Worm (Caenorhabditis elegans) whole organism, L3 larva: ENCODE results near the gene fbxa-78.

Source experiments
- R02D3.7 ChIP-seq: fragments of 150-350 bp; optimal IDR thresholded peaks from 2 replicates; lab custom pipeline; 2014; ENCODE audit warnings: missing biosample characterization, missing genetic modification characterization
- ZK546.5 ChIP-seq: sonication (generic microtip); optimal IDR thresholded peaks from 2 replicates; lab custom pipeline; 2017; ENCODE audit warnings: missing biosample characterization, missing genetic modification characterization
- aly-2 ChIP-seq: fragments of 150-350 bp; optimal IDR thresholded peaks from 2 replicates; lab custom pipeline; 2014; ENCODE audit warnings: missing biosample characterization, missing genetic modification characterization
- ama-1 ChIP-seq: fragments of 150-350 bp; optimal IDR thresholded peaks from 2 replicates; lab custom pipeline; 2018
- ceh-28 ChIP-seq: fragments of 150-350 bp; optimal IDR thresholded peaks from 2 replicates; lab custom pipeline; 2014; ENCODE audit warnings: missing biosample characterization, missing genetic modification reagents, missing genetic modification characterization
- ceh-9 ChIP-seq: sonication (generic microtip); optimal IDR thresholded peaks from 2 replicates; lab custom pipeline; 2018; ENCODE audit warnings: missing biosample characterization, missing genetic modification characterization
- daf-12 ChIP-seq: fragments of 150-350 bp; optimal IDR thresholded peaks from 2 replicates; lab custom pipeline; 2014; ENCODE audit warnings: missing biosample characterization, missing genetic modification reagents, missing genetic modification characterization
- egl-27 ChIP-seq: sonication (generic microtip); optimal IDR thresholded peaks from 4 replicates; lab custom pipeline; 2017; ENCODE audit warnings: missing biosample characterization, missing genetic modification reagents, missing genetic modification characterization
- egl-5 ChIP-seq: fragments of 150-350 bp; optimal IDR thresholded peaks from 2 replicates; lab custom pipeline; 2017; ENCODE audit warnings: missing biosample characterization, missing genetic modification reagents, missing genetic modification characterization, inconsistent platforms
- elt-2 ChIP-seq: sonication (generic microtip); optimal IDR thresholded peaks from 2 replicates; lab custom pipeline; 2016; ENCODE audit warnings: missing genetic modification reagents, mild to moderate bottlenecking, missing genetic modification characterization, missing compliant biosample characterization
- elt-3 ChIP-seq, 3 experiments: fragments of 150-350 bp in 1 of 3; sonication (generic microtip) in 2 of 3; optimal IDR thresholded peaks; 2 replicates in 2 of 3; 4 replicates in 1 of 3; lab custom pipeline; 2014 to 2017; ENCODE audit warnings: missing biosample characterization in 3 of 3, missing genetic modification characterization in 3 of 3
- fkh-10 ChIP-seq: sonication (generic microtip); optimal IDR thresholded peaks from 2 replicates; lab custom pipeline; 2017; ENCODE audit warnings: missing biosample characterization, missing genetic modification reagents, missing genetic modification characterization
- fkh-2 ChIP-seq: fragments of 150-350 bp; optimal IDR thresholded peaks from 2 replicates; lab custom pipeline; 2014; ENCODE audit warnings: missing biosample characterization, missing genetic modification reagents, missing genetic modification characterization
- fos-1 ChIP-seq: fragments of 150-350 bp; optimal IDR thresholded peaks from 2 replicates; lab custom pipeline; 2014; ENCODE audit warnings: missing biosample characterization, missing genetic modification characterization
- hmg-11 ChIP-seq: sonication (generic microtip); optimal IDR thresholded peaks from 2 replicates; lab custom pipeline; 2016; ENCODE audit warnings: missing genetic modification characterization, missing compliant biosample characterization
- jun-1 ChIP-seq: fragments of 150-350 bp; optimal IDR thresholded peaks from 2 replicates; lab custom pipeline; 2014; ENCODE audit warnings: missing biosample characterization, missing genetic modification reagents, missing genetic modification characterization
- lin-15B ChIP-seq: fragments of 150-350 bp; optimal IDR thresholded peaks from 2 replicates; lab custom pipeline; 2014; ENCODE audit warnings: missing biosample characterization, missing genetic modification characterization
- lin-39 ChIP-seq: fragments of 150-350 bp; optimal IDR thresholded peaks from 2 replicates; lab custom pipeline; 2018; ENCODE audit warnings: missing biosample characterization, missing genetic modification reagents, missing genetic modification characterization
- lsy-12 ChIP-seq: sonication (generic microtip); optimal IDR thresholded peaks from 2 replicates; lab custom pipeline; 2016; ENCODE audit warnings: mild to moderate bottlenecking, missing genetic modification characterization, missing compliant biosample characterization
- mdl-1 ChIP-seq: fragments of 150-350 bp; optimal IDR thresholded peaks from 2 replicates; lab custom pipeline; 2014; ENCODE audit warnings: missing biosample characterization, missing genetic modification characterization
- nfya-1 ChIP-seq: sonication (generic microtip); optimal IDR thresholded peaks from 2 replicates; lab custom pipeline; 2017; ENCODE audit warnings: missing genetic modification characterization, mild to moderate bottlenecking, missing compliant biosample characterization, antibody characterized with exemption, moderate library complexity; ENCODE audit not compliant: insufficient read depth
- nhr-11 ChIP-seq: fragments of 150-350 bp; optimal IDR thresholded peaks from 2 replicates; lab custom pipeline; 2014; ENCODE audit warnings: missing biosample characterization, missing genetic modification characterization
- nhr-23 ChIP-seq: fragments of 150-350 bp; optimal IDR thresholded peaks from 2 replicates; lab custom pipeline; 2014; ENCODE audit warnings: missing biosample characterization, missing genetic modification reagents, missing genetic modification characterization
- nhr-237 ChIP-seq: fragments of 150-350 bp; optimal IDR thresholded peaks from 2 replicates; lab custom pipeline; 2014; ENCODE audit warnings: missing biosample characterization, missing genetic modification characterization
- nhr-25 ChIP-seq: sonication (generic microtip); optimal IDR thresholded peaks from 2 replicates; lab custom pipeline; 2017; ENCODE audit warnings: missing biosample characterization, missing genetic modification characterization
- nhr-28 ChIP-seq: fragments of 150-350 bp; optimal IDR thresholded peaks from 2 replicates; lab custom pipeline; 2014; ENCODE audit warnings: missing biosample characterization, missing genetic modification characterization
- nhr-43 ChIP-seq: sonication (generic microtip); optimal IDR thresholded peaks from 2 replicates; lab custom pipeline; 2016; ENCODE audit warnings: mild to moderate bottlenecking, missing genetic modification characterization, missing compliant biosample characterization; ENCODE audit not compliant: poor library complexity, severe bottlenecking
- nhr-67 ChIP-seq: fragments of 150-350 bp; optimal IDR thresholded peaks from 2 replicates; lab custom pipeline; 2014; ENCODE audit warnings: missing biosample characterization, missing genetic modification characterization
- pha-4 ChIP-seq: fragments of 150-350 bp; optimal IDR thresholded peaks from 2 replicates; lab custom pipeline; 2014; ENCODE audit warnings: missing biosample characterization, missing genetic modification reagents, missing genetic modification characterization
- pqm-1 ChIP-seq: fragments of 150-350 bp; optimal IDR thresholded peaks from 2 replicates; lab custom pipeline; 2017; ENCODE audit warnings: missing biosample characterization, missing genetic modification characterization, inconsistent platforms
- snpc-4 ChIP-seq: fragments of 150-350 bp; optimal IDR thresholded peaks from 2 replicates; lab custom pipeline; 2014; ENCODE audit warnings: missing biosample characterization, missing genetic modification characterization
- tbx-2 ChIP-seq: sonication (generic microtip); optimal IDR thresholded peaks from 2 replicates; lab custom pipeline; 2016; ENCODE audit warnings: mild to moderate bottlenecking, missing genetic modification characterization, missing compliant biosample characterization
- unc-39 ChIP-seq: sonication (generic microtip); optimal IDR thresholded peaks from 4 replicates; lab custom pipeline; 2017; ENCODE audit warnings: missing biosample characterization, missing genetic modification characterization
- unc-62 ChIP-seq: fragments of 150-350 bp; sonication (generic microtip); optimal IDR thresholded peaks from 4 replicates; lab custom pipeline; 2014; ENCODE audit warnings: missing biosample characterization, missing genetic modification reagents, missing genetic modification characterization
- zag-1 ChIP-seq: fragments of 150-350 bp; optimal IDR thresholded peaks from 2 replicates; lab custom pipeline; 2014; ENCODE audit warnings: missing biosample characterization, missing genetic modification characterization
- ztf-11 ChIP-seq: fragments of 150-350 bp; optimal IDR thresholded peaks from 2 replicates; lab custom pipeline; 2014; ENCODE audit warnings: missing biosample characterization, missing genetic modification characterization
- ztf-4 ChIP-seq: fragments of 150-350 bp; optimal IDR thresholded peaks from 2 replicates; lab custom pipeline; 2014; ENCODE audit warnings: missing biosample characterization, missing genetic modification characterization

fbxa-78 gene

DNA sequence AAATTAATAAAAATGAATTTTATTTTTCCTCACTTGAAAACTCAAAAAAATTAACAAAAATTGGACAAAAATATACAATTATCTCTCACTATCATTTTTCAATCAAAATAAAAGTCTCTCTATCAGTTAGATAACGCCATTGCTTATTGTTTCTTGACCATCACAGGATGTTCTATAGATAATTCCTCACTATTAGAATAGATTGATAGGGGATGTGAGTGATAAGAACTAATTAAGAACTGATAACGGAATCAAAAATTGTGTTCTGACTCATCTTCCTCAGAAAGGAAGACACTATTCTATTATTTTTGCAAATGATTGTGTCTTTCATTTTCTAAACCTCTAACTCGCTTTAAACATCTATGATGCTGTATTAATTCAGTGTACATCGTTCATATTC lies 30.9 kb upstream of the fbxa-78 start:
- TF ChIP-seq ZK546.5 (tag; lab: Kevin White, UChicago) (no peak), nhr-237 (tag; lab: Kevin White, UChicago) (no peak), nhr-23 (no peak), nhr-28 (tag; lab: Kevin White, UChicago) (no peak), hmg-11 (tag; lab: Kevin White, UChicago) (no peak), elt-3 (tag; optimal IDR thresholded peaks at IDR 0.05; lab: Kevin White, UChicago) (peak in 1 of 3 experiments; percentile 51), ama-1 (lab: Kevin White, UChicago) (no peak), egl-27 (tag; lab: Kevin White, UChicago) (no peak), nhr-11 (tag; lab: Kevin White, UChicago) (no peak), elt-2 (tag; lab: Kevin White, UChicago) (peak; percentile 75), R02D3.7 (tag; lab: Kevin White, UChicago) (no peak), lsy-12 (tag; lab: Kevin White, UChicago) (no peak), mdl-1 (no peak), ztf-11 (tag; lab: Kevin White, UChicago) (no peak), ceh-28 (tag; lab: Kevin White, UChicago) (no peak), zag-1 (tag; lab: Kevin White, UChicago) (no peak), nhr-25 (tag; lab: Kevin White, UChicago) (no peak), fos-1 (no peak), unc-39 (no peak), daf-12 (no peak), ztf-4 (tag; lab: Kevin White, UChicago) (no peak), nhr-43 (tag; lab: Kevin White, UChicago) (no peak), fkh-10 (GFP tag; lab: Kevin White, UChicago) (no peak), lin-39 (tag; lab: Kevin White, UChicago) (no peak), ceh-9 (tag; lab: Kevin White, UChicago) (no peak), snpc-4 (tag; lab: Kevin White, UChicago) (no peak), tbx-2 (tag; lab: Kevin White, UChicago) (no peak), aly-2 (tag; lab: Kevin White, UChicago) (no peak), pqm-1 (peak; percentile 87), unc-62 (GFP tag; lab: Kevin White, UChicago) (no peak), jun-1 (tag; lab: Kevin White, UChicago) (peak; percentile 31)

- TF ChIP-seq pqm-1 (no peak), pha-4 (no peak), fos-1 (no peak), ceh-28 (tag; lab: Kevin White, UChicago) (no peak), jun-1 (tag; lab: Kevin White, UChicago) (no peak), elt-2 (tag; lab: Kevin White, UChicago) (no peak), nhr-23 (no peak), egl-5 (tag; lab: Kevin White, UChicago) (no peak), nhr-43 (tag; lab: Kevin White, UChicago) (no peak), fkh-2 (no peak), nhr-25 (tag; lab: Kevin White, UChicago) (no peak), zag-1 (tag; lab: Kevin White, UChicago) (no peak), nhr-67 (tag; lab: Kevin White, UChicago) (no peak), unc-62 (GFP tag; lab: Kevin White, UChicago) (no peak), lin-39 (tag; lab: Kevin White, UChicago) (no peak), ZK546.5 (tag; lab: Kevin White, UChicago) (no peak), nhr-11 (tag; lab: Kevin White, UChicago) (no peak)
Measured at ce11 chrIII:1288473-1289056, 30.3 kb upstream of the fbxa-78 start, which contains the start of gene fbxa-50. TSS of gene fbxa-50 (minus strand) at chrIII:1288523.

ce11 chrIII:1284584-1285046 lies 26.4 kb upstream of the fbxa-78 start, which contains the start of gene fbxa-37:
TSS of gene fbxa-37 (plus strand) at chrIII:1284996.
- TF ChIP-seq snpc-4 (tag; lab: Kevin White, UChicago): no peak
- no peak for TF ChIP-seq hmg-11 (tag; lab: Kevin White, UChicago)
- no peak for TF ChIP-seq lin-39 (tag; lab: Kevin White, UChicago)
- no peak for TF ChIP-seq ama-1 (lab: Kevin White, UChicago)
- TF ChIP-seq lin-15B (tag; lab: Kevin White, UChicago): no peak
- no peak for TF ChIP-seq daf-12
- TF ChIP-seq fkh-2: no peak
- no peak for TF ChIP-seq elt-2 (tag; lab: Kevin White, UChicago)
- no peak for TF ChIP-seq egl-5 (tag; lab: Kevin White, UChicago)
- TF ChIP-seq jun-1 (tag; lab: Kevin White, UChicago): no peak
- peak; percentile 92 for TF ChIP-seq pha-4
- TF ChIP-seq ceh-28 (tag; lab: Kevin White, UChicago): peak; percentile 74
- TF ChIP-seq ZK546.5 (tag; lab: Kevin White, UChicago): no peak
- no peak for TF ChIP-seq R02D3.7 (tag; lab: Kevin White, UChicago)
- TF ChIP-seq egl-27 (tag; lab: Kevin White, UChicago): no peak
- no peak for TF ChIP-seq nhr-67 (tag; lab: Kevin White, UChicago)
- peak; percentile 27 for TF ChIP-seq nfya-1 (tag; lab: Kevin White, UChicago)
